Fruit fly (Drosophila melanogaster) whole organism, prepupa: ENCODE results near the gene CG13733.
A peak's percentile ranks its signal among the peaks of the same experiment; 100 is the strongest.

Experiments
- Blimp-1 ChIP-seq: fragments of 200-800 bp; sonication (Bioruptor generic); optimal IDR thresholded peaks from 3 replicates; lab custom pipeline; 2017; ENCODE audit warnings: missing biosample characterization, missing genetic modification characterization, mild to moderate bottlenecking, moderate library complexity, missing genetic modification reagents
- CG10631 ChIP-seq: fragments of 200-800 bp; sonication (Bioruptor generic); optimal IDR thresholded peaks from 2 replicates; lab custom pipeline; 2016; ENCODE audit warnings: missing biosample characterization, missing genetic modification characterization
- CG11294 ChIP-seq: fragments of 200-800 bp; sonication (Bioruptor generic); IDR thresholded peaks from 2 replicates; pipeline ENCODE4 v1.3.6; 2022; ENCODE audit warnings: missing biosample characterization, missing genetic modification characterization
- CG11762 ChIP-seq: fragments of 200-800 bp; sonication (Bioruptor generic); optimal IDR thresholded peaks from 3 replicates; lab custom pipeline; 2016; ENCODE audit warnings: missing biosample characterization, missing genetic modification characterization; ENCODE audit not compliant: insufficient read depth
- CG11902 ChIP-seq: fragments of 200-800 bp; sonication (Bioruptor generic); optimal IDR thresholded peaks from 3 replicates; lab custom pipeline; 2016; ENCODE audit warnings: missing biosample characterization, missing genetic modification characterization
- CG16779 ChIP-seq: fragments of 200-800 bp; sonication (Bioruptor generic); optimal IDR thresholded peaks from 3 replicates; lab custom pipeline; 2017; ENCODE audit warnings: missing biosample characterization, mild to moderate bottlenecking, missing genetic modification characterization
- CG3032 ChIP-seq: fragments of 200-800 bp; optimal IDR thresholded peaks from 2 replicates; lab custom pipeline; 2019; ENCODE audit warnings: missing biosample characterization, mild to moderate bottlenecking, missing genetic modification characterization, moderate library complexity
- CG31627 ChIP-seq: fragments of 200-800 bp; sonication (Bioruptor generic); optimal IDR thresholded peaks from 3 replicates; lab custom pipeline; 2016; ENCODE audit warnings: missing biosample characterization, missing genetic modification characterization
- CG34406 ChIP-seq: fragments of 200-800 bp; sonication (Bioruptor generic); optimal IDR thresholded peaks from 3 replicates; lab custom pipeline; 2016; ENCODE audit warnings: missing biosample characterization, missing genetic modification characterization
- CG3919 ChIP-seq: fragments of 200-800 bp; sonication (Bioruptor generic); optimal IDR thresholded peaks from 3 replicates; lab custom pipeline; 2016; ENCODE audit warnings: missing biosample characterization, missing genetic modification characterization
- CG4318 ChIP-seq: fragments of 200-800 bp; sonication (Bioruptor generic); optimal IDR thresholded peaks from 3 replicates; lab custom pipeline; 2017; ENCODE audit warnings: missing biosample characterization, mild to moderate bottlenecking, missing genetic modification characterization
- CG6276 ChIP-seq: fragments of 200-800 bp; sonication (Bioruptor generic); optimal IDR thresholded peaks from 2 replicates; lab custom pipeline; 2017; ENCODE audit warnings: missing biosample characterization, mild to moderate bottlenecking, missing genetic modification characterization
- CG6792 ChIP-seq: fragments of 200-800 bp; sonication (Bioruptor generic); optimal IDR thresholded peaks from 3 replicates; lab custom pipeline; 2016; ENCODE audit warnings: missing biosample characterization, missing genetic modification characterization
- CG6808 ChIP-seq: fragments of 200-800 bp; sonication (Bioruptor generic); optimal IDR thresholded peaks from 3 replicates; lab custom pipeline; 2017; ENCODE audit warnings: missing biosample characterization, missing genetic modification characterization, mild to moderate bottlenecking, moderate library complexity, missing genetic modification reagents
- CG7368 ChIP-seq: fragments of 200-800 bp; sonication (Bioruptor generic); optimal IDR thresholded peaks from 3 replicates; lab custom pipeline; 2016; ENCODE audit warnings: missing biosample characterization, missing genetic modification characterization
- CG8119 ChIP-seq: fragments of 200-800 bp; sonication (Bioruptor generic); IDR thresholded peaks from 3 replicates; pipeline ENCODE4 v1.3.6; 2022; ENCODE audit warnings: missing biosample characterization, missing genetic modification characterization
- CG8319 ChIP-seq: fragments of 200-800 bp; sonication (Bioruptor generic); optimal IDR thresholded peaks from 3 replicates; lab custom pipeline; 2016; ENCODE audit warnings: missing biosample characterization, missing genetic modification characterization
- CG8632 ChIP-seq: fragments of 200-800 bp; sonication (Bioruptor generic); optimal IDR thresholded peaks from 3 replicates; lab custom pipeline; 2016; ENCODE audit warnings: missing biosample characterization, missing genetic modification characterization
- CG9139 ChIP-seq: fragments of 200-800 bp; sonication (Bioruptor generic); optimal IDR thresholded peaks from 3 replicates; lab custom pipeline; 2017; ENCODE audit warnings: missing biosample characterization, mild to moderate bottlenecking, missing genetic modification characterization
- Eip93F ChIP-seq: fragments of 200-800 bp; sonication (Bioruptor generic); optimal IDR thresholded peaks from 2 replicates; lab custom pipeline; 2016; ENCODE audit warnings: missing biosample characterization, mild to moderate bottlenecking, missing genetic modification characterization
- Ets96B ChIP-seq: fragments of 200-800 bp; optimal IDR thresholded peaks from 2 replicates; lab custom pipeline; 2019; ENCODE audit warnings: missing biosample characterization, mild to moderate bottlenecking, missing genetic modification characterization, moderate library complexity
- Gug ChIP-seq: fragments of 200-800 bp; sonication (Bioruptor generic); IDR thresholded peaks from 2 replicates; pipeline ENCODE4 v1.3.6; 2022; ENCODE audit warnings: missing biosample characterization, missing genetic modification characterization
- Hr38 ChIP-seq: sonication (Bioruptor generic); optimal IDR thresholded peaks from 2 replicates; lab custom pipeline; 2016; ENCODE audit warnings: missing biosample characterization, missing genetic modification characterization
- Hr39 ChIP-seq: fragments of 200-800 bp; sonication (Bioruptor generic); optimal IDR thresholded peaks from 2 replicates; lab custom pipeline; 2016; ENCODE audit warnings: missing biosample characterization, missing genetic modification characterization
- Lpt ChIP-seq: fragments of 200-800 bp; sonication (Bioruptor generic); optimal IDR thresholded peaks from 3 replicates; lab custom pipeline; 2016; ENCODE audit warnings: missing biosample characterization, missing genetic modification characterization
- Met ChIP-seq: fragments of 200-800 bp; sonication (Bioruptor generic); optimal IDR thresholded peaks from 3 replicates; lab custom pipeline; 2016; ENCODE audit warnings: missing biosample characterization, missing genetic modification characterization
- OdsH ChIP-seq: fragments of 200-800 bp; sonication (Bioruptor generic); optimal IDR thresholded peaks from 3 replicates; lab custom pipeline; 2016; ENCODE audit warnings: missing biosample characterization, missing genetic modification characterization
- Sox102F ChIP-seq: fragments of 200-800 bp; sonication (Bioruptor generic); optimal IDR thresholded peaks from 2 replicates; lab custom pipeline; 2016; ENCODE audit warnings: missing biosample characterization, mild to moderate bottlenecking, missing genetic modification characterization
- Sox14 ChIP-seq: fragments of 200-800 bp; sonication (Bioruptor generic); optimal IDR thresholded peaks from 3 replicates; lab custom pipeline; 2016; ENCODE audit warnings: missing biosample characterization, missing genetic modification characterization
- Sox15 ChIP-seq: fragments of 200-800 bp; sonication (Bioruptor generic); optimal IDR thresholded peaks from 3 replicates; lab custom pipeline; 2016; ENCODE audit warnings: missing biosample characterization, missing genetic modification characterization
- achi ChIP-seq: fragments of 200-800 bp; sonication (Bioruptor generic); optimal IDR thresholded peaks from 3 replicates; lab custom pipeline; 2016; ENCODE audit warnings: missing biosample characterization, missing genetic modification characterization
- acj6 ChIP-seq: fragments of 200-800 bp; sonication (Bioruptor generic); optimal IDR thresholded peaks from 3 replicates; lab custom pipeline; 2016; ENCODE audit warnings: missing biosample characterization, missing genetic modification characterization
- cyc ChIP-seq: fragments of 200-800 bp; sonication (Bioruptor generic); optimal IDR thresholded peaks from 3 replicates; lab custom pipeline; 2016; ENCODE audit warnings: missing biosample characterization, missing genetic modification characterization
- dac ChIP-seq: fragments of 200-800 bp; sonication (Bioruptor generic); optimal IDR thresholded peaks from 2 replicates; lab custom pipeline; 2017; ENCODE audit warnings: missing biosample characterization, mild to moderate bottlenecking, missing genetic modification characterization
- dsx ChIP-seq: fragments of 200-800 bp; optimal IDR thresholded peaks from 3 replicates; lab custom pipeline; 2019; ENCODE audit warnings: missing biosample characterization, mild to moderate bottlenecking, missing genetic modification characterization, moderate library complexity; ENCODE audit not compliant: poor library complexity, severe bottlenecking
- eg ChIP-seq: fragments of 200-800 bp; sonication (Bioruptor generic); IDR thresholded peaks from 3 replicates; pipeline ENCODE4 v1.3.6; 2022; ENCODE audit warnings: missing biosample characterization, missing genetic modification characterization
- esn ChIP-seq: fragments of 200-800 bp; sonication (Bioruptor generic); optimal IDR thresholded peaks from 2 replicates; lab custom pipeline; 2016; ENCODE audit warnings: missing biosample characterization, mild to moderate bottlenecking, missing genetic modification characterization, moderate library complexity
- fd59A ChIP-seq: fragments of 200-800 bp; sonication (Bioruptor generic); optimal IDR thresholded peaks from 2 replicates; lab custom pipeline; 2017; ENCODE audit warnings: missing biosample characterization, mild to moderate bottlenecking, missing genetic modification characterization, missing genetic modification reagents
- fd85E ChIP-seq: fragments of 200-800 bp; sonication (Bioruptor generic); optimal IDR thresholded peaks from 3 replicates; lab custom pipeline; 2016; ENCODE audit warnings: missing biosample characterization, missing genetic modification characterization
- fkh ChIP-seq: fragments of 200-800 bp; sonication (Bioruptor generic); optimal IDR thresholded peaks from 3 replicates; lab custom pipeline; 2017; ENCODE audit warnings: missing biosample characterization, mild to moderate bottlenecking, missing genetic modification characterization, moderate library complexity
- lz ChIP-seq: fragments of 200-800 bp; sonication (Bioruptor generic); optimal IDR thresholded peaks from 3 replicates; lab custom pipeline; 2016; ENCODE audit warnings: missing biosample characterization, missing genetic modification characterization
- net ChIP-seq: fragments of 200-800 bp; sonication (Bioruptor generic); optimal IDR thresholded peaks from 3 replicates; lab custom pipeline; 2016; ENCODE audit warnings: missing biosample characterization, missing genetic modification characterization
- pdm3 ChIP-seq: fragments of 200-800 bp; sonication (Bioruptor generic); optimal IDR thresholded peaks from 3 replicates; lab custom pipeline; 2016; ENCODE audit warnings: missing biosample characterization, missing genetic modification characterization
- salr ChIP-seq, 2 experiments: fragments of 200-800 bp; sonication (Bioruptor generic); optimal IDR thresholded peaks; 3 replicates each; lab custom pipeline; 2016 to 2018; ENCODE audit warnings: missing biosample characterization in 2 of 2, missing genetic modification characterization in 2 of 2, mild to moderate bottlenecking in 1 of 2
- spab ChIP-seq: fragments of 200-800 bp; sonication (Bioruptor generic); optimal IDR thresholded peaks from 2 replicates; lab custom pipeline; 2017; ENCODE audit warnings: missing biosample characterization, mild to moderate bottlenecking, missing genetic modification characterization, missing genetic modification reagents
- ss ChIP-seq, 2 experiments: fragments of 200-800 bp; sonication (Bioruptor generic); optimal IDR thresholded peaks; 2 replicates in 1 of 2; 3 replicates in 1 of 2; lab custom pipeline; 2017 to 2018; ENCODE audit warnings: mild to moderate bottlenecking in 2 of 2, missing biosample characterization in 2 of 2, missing genetic modification characterization in 2 of 2, moderate library complexity in 1 of 2
- topi ChIP-seq: fragments of 200-800 bp; sonication (Bioruptor generic); optimal IDR thresholded peaks from 3 replicates; lab custom pipeline; 2016; ENCODE audit warnings: missing biosample characterization, missing genetic modification characterization

The CG13733 gene

dm6 chr3L:17506830-17507229 is 28.1 kb upstream of the CG13733 start (continued):
- peak; percentile 2 for TF ChIP-seq Sox14 (GFP tag; lab: Kevin White, UChicago)
- no peak for TF ChIP-seq fd85E (GFP tag; lab: Kevin White, UChicago)
- peak; percentile 11 for TF ChIP-seq CG31627
- no peak for TF ChIP-seq CG8319
- TF ChIP-seq fd59A (GFP tag; lab: Kevin White, UChicago) = no peak
- TF ChIP-seq esn (GFP tag; lab: Kevin White, UChicago) = no peak
- TF ChIP-seq CG6276 (GFP tag; lab: Kevin White, UChicago) = no peak
- no peak for TF ChIP-seq Met (GFP tag; lab: Kevin White, UChicago)

dm6 chr3L:17506005-17506760 is 27.5 kb upstream of the CG13733 start:
- TF ChIP-seq lz (GFP tag; lab: Kevin White, UChicago) (peak; percentile 25), CG11762 (GFP tag; lab: Kevin White, UChicago) (no peak), CG6276 (GFP tag; lab: Kevin White, UChicago) (no peak), CG9139 (GFP tag; lab: Kevin White, UChicago) (no peak), cyc (GFP tag; lab: Kevin White, UChicago) (peak; percentile 43), CG10631 (GFP tag; lab: Kevin White, UChicago) (peak; percentile 49), CG3032 (tag; lab: Kevin White, UChicago) (peak; percentile 30), OdsH (peak; percentile 48), CG8632 (GFP tag; lab: Kevin White, UChicago) (peak; percentile 56), CG6808 (GFP tag; lab: Kevin White, UChicago) (peak; percentile 11), esn (GFP tag; lab: Kevin White, UChicago) (peak; percentile 71), Sox14 (GFP tag; lab: Kevin White, UChicago) (peak; percentile 39), salr (GFP tag; optimal IDR thresholded peaks at IDR 0.05; lab: Kevin White, UChicago) (peak in 1 of 2 experiments; percentile 12), dsx (GFP tag; lab: Kevin White, UChicago) (peak; percentile 22), CG3919 (peak; percentile 55), net (GFP tag; lab: Kevin White, UChicago) (peak; percentile 46), CG8319 (peak; percentile 41), Hr38 (no peak), Sox15 (no peak), Hr39 (GFP tag; lab: Kevin White, UChicago) (peak; percentile 45), ss (GFP tag; optimal IDR thresholded peaks at IDR 0.05; lab: Kevin White, UChicago) (no peak), CG4318 (GFP tag; lab: Kevin White, UChicago) (no peak), CG16779 (tag; lab: Kevin White, UChicago) (no peak), achi (GFP tag; lab: Kevin White, UChicago) (peak; percentile 45), CG11902 (GFP tag; lab: Kevin White, UChicago) (no peak), fkh (GFP tag; lab: Kevin White, UChicago) (no peak), CG34406 (GFP tag; lab: Kevin White, UChicago) (peak; percentile 57), Sox102F (GFP tag; lab: Kevin White, UChicago) (peak; percentile 58), fd59A (GFP tag; lab: Kevin White, UChicago) (no peak), CG8119 (GFP tag; lab: Robert Waterston, UW) (peak; percentile 25; the same call in 1 of the 3 replicates), dac (no peak), Eip93F (GFP tag; lab: Kevin White, UChicago) (peak; percentile 68), CG11294 (GFP tag; lab: Robert Waterston, UW) (no peak), eg (0 out of 3 replicates have a peak, but pooled peaks have one; percentile 24), Met (GFP tag; lab: Kevin White, UChicago) (peak; percentile 65), Blimp-1 (GFP tag; lab: Kevin White, UChicago) (no peak), fd85E (GFP tag; lab: Kevin White, UChicago) (no peak), spab (GFP tag; lab: Kevin White, UChicago) (peak; percentile 24), CG7368 (no peak), acj6 (GFP tag; lab: Kevin White, UChicago) (peak; percentile 63), Ets96B (peak; percentile 44), CG6792 (GFP tag; lab: Kevin White, UChicago) (peak; percentile 40), Gug (GFP tag; lab: Robert Waterston, UW) (no peak), topi (peak; percentile 43), pdm3 (GFP tag; lab: Kevin White, UChicago) (peak; percentile 54), Lpt (GFP tag; lab: Kevin White, UChicago) (no peak)
